Worm (Caenorhabditis elegans): Measurements from ENCODE around the gene str-161.

DNA sequence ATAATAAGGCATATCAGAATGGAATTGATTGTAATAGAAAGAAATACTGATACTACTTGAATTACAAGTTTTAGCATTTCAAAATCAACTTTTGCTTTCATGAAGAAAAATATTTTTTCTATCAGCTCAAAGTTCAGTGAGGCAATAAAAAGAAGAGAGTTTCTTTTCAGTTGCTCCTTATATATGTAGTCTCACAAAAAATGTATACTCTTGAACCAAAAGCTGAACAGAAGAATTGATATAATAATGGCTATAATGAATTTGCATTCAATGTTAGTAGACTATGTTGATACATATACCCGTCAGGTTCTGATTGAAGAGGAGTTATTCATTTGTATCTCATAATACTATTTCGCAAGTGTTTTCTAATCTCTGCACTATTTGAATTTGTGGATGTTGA is 29.3 kb downstream of the str-161 start, which contains the start of gene str-174:
- no peak for TF ChIP-seq lir-1 (GFP tag; conservative IDR thresholded peaks at IDR 0.05)
- TF ChIP-seq attf-5 (GFP tag; optimal IDR thresholded peaks at IDR 0.05): no peak
- no peak for TF ChIP-seq lin-35 (GFP tag; optimal IDR thresholded peaks at IDR 0.05)
- TF ChIP-seq ztf-18 (tag; optimal IDR thresholded peaks at IDR 0.05): no peak
- TF ChIP-seq sptf-2 (GFP tag; optimal IDR thresholded peaks at IDR 0.05): no peak
- TF ChIP-seq ceh-58 (GFP tag; IDR thresholded peaks at IDR 0.05): no peak
- TF ChIP-seq egrh-3 (GFP tag; IDR thresholded peaks at IDR 0.05): no peak
- TF ChIP-seq B0035.1 (tag; optimal IDR thresholded peaks at IDR 0.05): no peak
- no peak for TF ChIP-seq bed-2 (GFP tag; IDR thresholded peaks at IDR 0.05)
- TF ChIP-seq rpc-1 (optimal IDR thresholded peaks at IDR 0.05): no peak
- TF ChIP-seq rpc-1 (tag; optimal IDR thresholded peaks at IDR 0.05): no peak
- no peak for TF ChIP-seq akir-1 (GFP tag; optimal IDR thresholded peaks at IDR 0.05)
- no peak for TF ChIP-seq pbrm-1 (GFP tag; IDR thresholded peaks at IDR 0.05)
- TF ChIP-seq nfya-1 (tag; optimal IDR thresholded peaks at IDR 0.05; ENCODE audit: borderline replicate concordance, insufficient read depth): no peak

All from whole organism, young adult.